Worm (Caenorhabditis elegans) whole organism, young adult: ENCODE measurements around the gene F42A9.11.

Source experiments
- Y56A3A.18 ChIP-seq: fragments of 200-800 bp; sonication (Bioruptor generic); IDR thresholded peaks from 2 replicates; pipeline ENCODE4 v1.3.6; 2022; ENCODE audit warnings: missing genetic modification reagents, missing genetic modification characterization, missing compliant biosample characterization
- ZK185.1 ChIP-seq: sonication (generic microtip); optimal IDR thresholded peaks from 2 replicates; lab custom pipeline; 2016; ENCODE audit warnings: mild to moderate bottlenecking, missing genetic modification characterization, missing compliant biosample characterization; ENCODE audit not compliant: poor library complexity, severe bottlenecking
- ama-1 ChIP-seq, 3 experiments: fragments of 150-350 bp in 1 of 3; sonication (generic microtip) in 2 of 3; optimal IDR thresholded peaks; 2 replicates each; lab custom pipeline; 2014 to 2018; ENCODE audit warnings: missing biosample characterization in 2 of 3, missing genetic modification characterization in 2 of 3, missing genetic modification reagents in 2 of 3
- dpff-1 ChIP-seq: sonication (generic microtip); optimal IDR thresholded peaks from 2 replicates; lab custom pipeline; 2017; ENCODE audit warnings: mild to moderate bottlenecking, missing genetic modification characterization, missing compliant biosample characterization
- dpl-1 ChIP-seq: fragments of 150-350 bp; optimal IDR thresholded peaks from 2 replicates; lab custom pipeline; 2014; ENCODE audit warnings: missing biosample characterization, missing genetic modification reagents, missing genetic modification characterization
- gei-17 ChIP-seq: fragments of 200-800 bp; sonication (Bioruptor generic); optimal IDR thresholded peaks from 2 replicates; lab custom pipeline; 2018; ENCODE audit warnings: mild to moderate bottlenecking, missing genetic modification characterization, missing compliant biosample characterization
- lin-26 ChIP-seq: fragments of 200-800 bp; sonication (Bioruptor generic); IDR thresholded peaks from 2 replicates; pipeline ENCODE4 v1.3.6; 2022; ENCODE audit warnings: missing genetic modification reagents, missing genetic modification characterization, missing compliant biosample characterization
- lin-35 ChIP-seq, 3 experiments: fragments of 150-350 bp in 2 of 3; sonication (generic microtip) in 1 of 3; optimal IDR thresholded peaks; 2 replicates each; lab custom pipeline; 2014 to 2018; ENCODE audit warnings: missing biosample characterization in 3 of 3, missing genetic modification characterization in 3 of 3, missing genetic modification reagents in 3 of 3
- lsy-27 ChIP-seq: sonication (generic microtip); optimal IDR thresholded peaks from 2 replicates; lab custom pipeline; 2017; ENCODE audit warnings: missing genetic modification characterization, mild to moderate bottlenecking, missing compliant biosample characterization, antibody characterized with exemption, missing genotype, borderline replicate concordance; ENCODE audit not compliant: insufficient read depth
- pha-4 ChIP-seq: fragments of 150-350 bp; sonication (generic microtip); optimal IDR thresholded peaks from 2 replicates; lab custom pipeline; 2014; ENCODE audit warnings: missing biosample characterization, missing genetic modification reagents, missing genetic modification characterization
- snpc-1.1 ChIP-seq: sonication (generic microtip); optimal IDR thresholded peaks from 2 replicates; lab custom pipeline; 2017; ENCODE audit warnings: missing genetic modification characterization, mild to moderate bottlenecking, missing compliant biosample characterization, antibody characterized with exemption, moderate library complexity, missing genotype, missing genetic modification reagents; ENCODE audit not compliant: insufficient read depth
- ztf-28 ChIP-seq: fragments of 200-800 bp; sonication (Bioruptor generic); IDR thresholded peaks from 2 replicates; pipeline ENCODE4 v1.3.6; 2022; ENCODE audit warnings: missing genetic modification reagents, missing genetic modification characterization, missing compliant biosample characterization

DNA sequence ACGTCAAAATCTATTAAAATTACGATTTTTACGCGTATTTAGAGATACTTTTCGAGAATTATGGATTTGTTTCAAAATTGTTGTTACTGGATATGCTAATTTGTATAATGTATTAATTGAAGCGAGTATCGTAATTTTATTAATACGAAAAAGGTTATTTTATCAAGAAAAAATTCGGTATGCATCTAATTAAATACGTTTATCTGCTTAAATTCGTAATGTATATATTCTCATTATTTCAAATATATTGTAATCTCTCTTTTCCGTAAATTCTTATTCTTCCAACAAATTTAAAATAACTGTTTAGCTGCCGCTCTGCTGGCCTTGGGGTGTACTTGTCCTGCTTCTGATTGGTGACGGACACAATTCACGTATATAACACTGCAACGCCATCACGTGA is 3.6 kb downstream of the F42A9.11 start, which contains the start of gene dgk-4:
- no peak for TF ChIP-seq ama-1 (optimal IDR thresholded peaks at IDR 0.05; lab: Kevin White, UChicago)
- no peak for TF ChIP-seq ama-1 (GFP tag; optimal IDR thresholded peaks at IDR 0.05; lab: Kevin White, UChicago)
- no peak for TF ChIP-seq ZK185.1 (tag; lab: Kevin White, UChicago)
- TF ChIP-seq Y56A3A.18 (GFP tag; lab: Robert Waterston, UW) = no peak
- TF ChIP-seq dpff-1 (tag; lab: Kevin White, UChicago) = no peak
- TF ChIP-seq pha-4 = no peak
- no peak for TF ChIP-seq lsy-27
- TF ChIP-seq dpl-1 (GFP tag; lab: Kevin White, UChicago) = no peak
- TF ChIP-seq gei-17 = no peak
- TF ChIP-seq snpc-1.1 (tag; lab: Kevin White, UChicago) = no peak
- TF ChIP-seq lin-35 (GFP tag; optimal IDR thresholded peaks at IDR 0.05; lab: Kevin White, UChicago) = no peak
- no peak for TF ChIP-seq ztf-28 (GFP tag; lab: Robert Waterston, UW)
- no peak for TF ChIP-seq lin-26 (GFP tag; lab: Robert Waterston, UW)
